Fruit fly (Drosophila melanogaster) whole organism, embryonic: ENCODE results near the gene CG13012.

Experiments used
- Atf-2 ChIP-seq: fragments of 200-800 bp; sonication (Bioruptor generic); optimal IDR thresholded peaks from 2 replicates; lab custom pipeline; 2016; ENCODE audit warnings: missing biosample characterization, missing genetic modification characterization
- CG10267 ChIP-seq: fragments of 200-800 bp; sonication (Bioruptor generic); optimal IDR thresholded peaks from 2 replicates; lab custom pipeline; 2018; ENCODE audit warnings: missing biosample characterization, mild to moderate bottlenecking, missing genetic modification characterization, moderate library complexity
- CG11456 ChIP-seq: fragments of 200-800 bp; sonication (Bioruptor generic); IDR thresholded peaks from 3 replicates; pipeline ENCODE4 v1.3.6; 2022; ENCODE audit warnings: missing biosample characterization, missing genetic modification characterization
- CG11504 ChIP-seq: fragments of 200-800 bp; sonication (Bioruptor generic); optimal IDR thresholded peaks from 3 replicates; lab custom pipeline; 2019; ENCODE audit warnings: missing biosample characterization, mild to moderate bottlenecking, missing genetic modification characterization, moderate library complexity
- CG12769 ChIP-seq: fragments of 200-800 bp; sonication (Bioruptor generic); optimal IDR thresholded peaks from 2 replicates; lab custom pipeline; 2019; ENCODE audit warnings: missing biosample characterization, mild to moderate bottlenecking, missing genetic modification characterization, moderate library complexity
- CG14667 ChIP-seq: fragments of 200-800 bp; sonication (Bioruptor generic); IDR thresholded peaks from 2 replicates; pipeline ENCODE4 v1.3.6; 2022; ENCODE audit warnings: missing biosample characterization, missing genetic modification characterization
- CG1602 ChIP-seq: fragments of 200-800 bp; sonication (Bioruptor generic); optimal IDR thresholded peaks from 3 replicates; lab custom pipeline; 2016; ENCODE audit warnings: missing biosample characterization, missing genetic modification characterization
- CG17568 ChIP-seq: fragments of 200-800 bp; sonication (Bioruptor generic); optimal IDR thresholded peaks from 2 replicates; lab custom pipeline; 2018; ENCODE audit warnings: missing biosample characterization, mild to moderate bottlenecking, missing genetic modification characterization, moderate library complexity
- CG17612 ChIP-seq: fragments of 200-800 bp; sonication (Bioruptor generic); IDR thresholded peaks from 2 replicates; pipeline ENCODE4 v1.3.6; 2022; ENCODE audit warnings: missing biosample characterization, missing genetic modification characterization
- CG2678 ChIP-seq: fragments of 200-800 bp; sonication (Bioruptor generic); optimal IDR thresholded peaks from 3 replicates; lab custom pipeline; 2019; ENCODE audit warnings: missing biosample characterization, mild to moderate bottlenecking, missing genetic modification characterization, moderate library complexity
- CG2712 ChIP-seq: fragments of 200-800 bp; optimal IDR thresholded peaks from 3 replicates; lab custom pipeline; 2019; ENCODE audit warnings: missing biosample characterization, mild to moderate bottlenecking, missing genetic modification characterization, moderate library complexity
- CG31441 ChIP-seq: fragments of 200-800 bp; sonication (Bioruptor generic); IDR thresholded peaks from 2 replicates; pipeline ENCODE4 v1.3.6; 2022; ENCODE audit warnings: missing biosample characterization, missing genetic modification characterization
- CG32532 ChIP-seq: fragments of 200-800 bp; sonication (Bioruptor generic); IDR thresholded peaks from 2 replicates; pipeline ENCODE4 v1.3.6; 2022; ENCODE audit warnings: missing biosample characterization, missing genetic modification characterization
- CG33213 ChIP-seq: fragments of 200-800 bp; sonication (Bioruptor generic); optimal IDR thresholded peaks from 3 replicates; lab custom pipeline; 2016; ENCODE audit warnings: missing biosample characterization, missing genetic modification characterization
- CG4282 ChIP-seq: fragments of 200-800 bp; sonication (Bioruptor generic); optimal IDR thresholded peaks from 2 replicates; lab custom pipeline; 2016; ENCODE audit warnings: missing biosample characterization, missing genetic modification characterization
- CG4707 ChIP-seq: fragments of 200-800 bp; sonication (Bioruptor generic); optimal IDR thresholded peaks from 2 replicates; lab custom pipeline; 2018; ENCODE audit warnings: missing biosample characterization, mild to moderate bottlenecking, missing genetic modification characterization, moderate library complexity
- CG7556 ChIP-seq: fragments of 200-800 bp; sonication (Bioruptor generic); optimal IDR thresholded peaks from 2 replicates; lab custom pipeline; 2017; ENCODE audit warnings: missing biosample characterization, mild to moderate bottlenecking, missing genetic modification characterization
- CG7786 ChIP-seq: fragments of 200-800 bp; sonication (Bioruptor generic); optimal IDR thresholded peaks from 2 replicates; lab custom pipeline; 2016; ENCODE audit warnings: missing biosample characterization, missing genetic modification characterization
- CG8290 ChIP-seq, 3 experiments: fragments of 200-800 bp; sonication (Bioruptor generic); optimal IDR thresholded peaks; 2 replicates each; lab custom pipeline; 2016 to 2019; ENCODE audit warnings: missing biosample characterization in 3 of 3, missing genetic modification characterization in 3 of 3, mild to moderate bottlenecking in 2 of 3, moderate library complexity in 1 of 3
- CG9817 ChIP-seq: fragments of 200-800 bp; sonication (Bioruptor generic); optimal IDR thresholded peaks from 2 replicates; lab custom pipeline; 2018; ENCODE audit warnings: missing biosample characterization, mild to moderate bottlenecking, missing genetic modification characterization, moderate library complexity
- CG9932 ChIP-seq: fragments of 200-800 bp; sonication (Bioruptor generic); IDR thresholded peaks from 2 replicates; pipeline ENCODE4 v1.3.6; 2022; ENCODE audit warnings: missing biosample characterization, missing genetic modification characterization
- CoRest ChIP-seq: fragments of 200-800 bp; sonication (Bioruptor generic); optimal IDR thresholded peaks from 3 replicates; lab custom pipeline; 2018; ENCODE audit warnings: missing biosample characterization, mild to moderate bottlenecking, missing genetic modification characterization, moderate library complexity
- Eip74EF ChIP-seq, 2 experiments: fragments of 200-800 bp in 1 of 2; fragments of >200 bp in 1 of 2; sonication (Bioruptor generic) in 1 of 2; optimal IDR thresholded peaks; 2 replicates each; lab custom pipeline; 2017 to 2019; ENCODE audit warnings: missing biosample characterization in 2 of 2, missing genetic modification characterization in 2 of 2, mild to moderate bottlenecking in 1 of 2, moderate library complexity in 1 of 2
- Fer1 ChIP-seq: fragments of 200-800 bp; sonication (Bioruptor generic); optimal IDR thresholded peaks from 2 replicates; lab custom pipeline; 2017; ENCODE audit warnings: missing biosample characterization, mild to moderate bottlenecking, missing genetic modification characterization
- H15 ChIP-seq: fragments of 200-800 bp; sonication (Bioruptor generic); IDR thresholded peaks from 3 replicates; pipeline ENCODE4 v1.3.6; 2022; ENCODE audit warnings: missing biosample characterization, missing genetic modification characterization
- Hmr ChIP-seq: fragments of 200-800 bp; sonication (Bioruptor generic); optimal IDR thresholded peaks from 3 replicates; lab custom pipeline; 2017; ENCODE audit warnings: mild to moderate bottlenecking, missing biosample characterization, missing genetic modification reagents, missing genetic modification characterization
- Meics ChIP-seq: fragments of 200-800 bp; sonication (Bioruptor generic); optimal IDR thresholded peaks from 2 replicates; lab custom pipeline; 2017; ENCODE audit warnings: missing biosample characterization, mild to moderate bottlenecking, missing genetic modification characterization
- Oli ChIP-seq: fragments of 200-800 bp; sonication (Bioruptor generic); optimal IDR thresholded peaks from 2 replicates; lab custom pipeline; 2018; ENCODE audit warnings: missing biosample characterization, mild to moderate bottlenecking, missing genetic modification characterization, moderate library complexity
- PHDP ChIP-seq: fragments of 200-800 bp; sonication (Bioruptor generic); optimal IDR thresholded peaks from 3 replicates; lab custom pipeline; 2018; ENCODE audit warnings: missing biosample characterization, mild to moderate bottlenecking, missing genetic modification characterization, moderate library complexity
- aop ChIP-seq: fragments of 200-800 bp; sonication (Bioruptor generic); IDR thresholded peaks from 2 replicates; pipeline ENCODE4 v1.3.6; 2022; ENCODE audit warnings: missing biosample characterization, missing genetic modification characterization
- ash1 ChIP-seq: fragments of 200-800 bp; sonication (Bioruptor generic); optimal IDR thresholded peaks from 2 replicates; lab custom pipeline; 2018; ENCODE audit warnings: missing biosample characterization, mild to moderate bottlenecking, missing genetic modification characterization
- bsh ChIP-seq, 2 experiments: fragments of 200-800 bp; sonication (Bioruptor generic); optimal IDR thresholded peaks; 2 replicates each; lab custom pipeline; 2017 to 2018; ENCODE audit warnings: mild to moderate bottlenecking in 2 of 2, missing biosample characterization in 2 of 2, missing genetic modification characterization in 2 of 2, moderate library complexity in 1 of 2
- dysf ChIP-seq: fragments of 200-800 bp; sonication (Bioruptor generic); IDR thresholded peaks from 3 replicates; pipeline ENCODE4 v1.3.6; 2022; ENCODE audit warnings: missing biosample characterization, missing genetic modification characterization
- grau ChIP-seq: fragments of 200-800 bp; optimal IDR thresholded peaks from 3 replicates; lab custom pipeline; 2019; ENCODE audit warnings: missing biosample characterization, mild to moderate bottlenecking, missing genetic modification characterization, moderate library complexity
- hbn ChIP-seq: fragments of 200-800 bp; sonication (Bioruptor generic); IDR thresholded peaks from 2 replicates; pipeline ENCODE4 v1.3.6; 2022; ENCODE audit warnings: missing biosample characterization, missing genetic modification characterization; ENCODE audit not compliant: partially characterized antibody
- ken ChIP-seq: fragments of 200-800 bp; sonication (Bioruptor generic); IDR thresholded peaks from 3 replicates; pipeline ENCODE4 v1.3.6; 2022; ENCODE audit warnings: missing biosample characterization, missing genetic modification characterization
- knrl ChIP-seq: fragments of 200-800 bp; sonication (Bioruptor generic); IDR thresholded peaks from 3 replicates; pipeline ENCODE4 v1.3.6; 2022; ENCODE audit warnings: missing biosample characterization, missing genetic modification characterization; ENCODE audit not compliant: partially characterized antibody
- lmd ChIP-seq: fragments of 200-800 bp; sonication (Bioruptor generic); IDR thresholded peaks from 2 replicates; pipeline ENCODE4 v1.3.6; 2022; ENCODE audit warnings: missing biosample characterization, missing genetic modification characterization
- nau ChIP-seq: fragments of 200-800 bp; sonication (Bioruptor generic); optimal IDR thresholded peaks from 3 replicates; lab custom pipeline; 2017; ENCODE audit warnings: missing biosample characterization, mild to moderate bottlenecking, missing genetic modification characterization, missing genetic modification reagents
- nmo ChIP-seq: fragments of 200-800 bp; sonication (Bioruptor generic); optimal IDR thresholded peaks from 2 replicates; lab custom pipeline; 2018; ENCODE audit warnings: missing biosample characterization, mild to moderate bottlenecking, missing genetic modification characterization, moderate library complexity
- onecut ChIP-seq: fragments of 200-800 bp; sonication (Bioruptor generic); IDR thresholded peaks from 2 replicates; pipeline ENCODE4 v1.3.6; 2022; ENCODE audit warnings: missing biosample characterization, missing genetic modification characterization
- pan ChIP-seq, 4 experiments: fragments of >200 bp in 3 of 4; fragments of 200-800 bp in 1 of 4; sonication (Bioruptor generic) in 1 of 4; optimal IDR thresholded peaks in 3 of 4; IDR thresholded peaks in 1 of 4; 2 replicates each; pipeline versions ENCODE4 v1.3.6 to Lab custom; 2017 to 2022; ENCODE audit warnings: missing biosample characterization in 2 of 4, missing genetic modification characterization in 2 of 4, mixed read lengths in 1 of 4
- sens ChIP-seq: fragments of 200-800 bp; sonication (Bioruptor generic); peaks from one replicate; lab custom pipeline; 2016; ENCODE audit warnings: missing biosample characterization, missing genetic modification characterization
- sens-2 ChIP-seq: fragments of 200-800 bp; sonication (Bioruptor generic); IDR thresholded peaks from 2 replicates; pipeline ENCODE4 v1.3.6; 2022; ENCODE audit warnings: missing biosample characterization, missing genetic modification characterization
- shn ChIP-seq: fragments of 200-800 bp; sonication (Bioruptor generic); optimal IDR thresholded peaks from 3 replicates; lab custom pipeline; 2016; ENCODE audit warnings: missing biosample characterization, missing genetic modification characterization
- slp2 ChIP-seq: fragments of 200-800 bp; sonication (Bioruptor generic); optimal IDR thresholded peaks from 2 replicates; lab custom pipeline; 2016; ENCODE audit warnings: missing biosample characterization, missing genetic modification characterization
- sug ChIP-seq: fragments of 200-800 bp; optimal IDR thresholded peaks from 2 replicates; lab custom pipeline; 2019; ENCODE audit warnings: missing biosample characterization, mild to moderate bottlenecking, missing genetic modification characterization, moderate library complexity
- tup ChIP-seq: fragments of 200-800 bp; sonication (Bioruptor generic); optimal IDR thresholded peaks from 2 replicates; lab custom pipeline; 2016; ENCODE audit warnings: missing biosample characterization, mild to moderate bottlenecking, missing genetic modification characterization, moderate library complexity

CG13012 gene

dm6 chrX:16670691-16671481 is 5.7 kb downstream of the CG13012 start (continued):
- peak; percentile 49; the same call in 1 of the 2 replicates for TF ChIP-seq lmd (GFP tag; lab: Robert Waterston, UW)
- TF ChIP-seq CG11456 (GFP tag; lab: Robert Waterston, UW), result no peak
- peak; percentile 3 for TF ChIP-seq shn
- peak in 1 of 2 experiments; percentile 10 for TF ChIP-seq Eip74EF (GFP tag; optimal IDR thresholded peaks at IDR 0.05; lab: Kevin White, UChicago)
- TF ChIP-seq nmo (GFP tag; lab: Kevin White, UChicago), result peak; percentile 26
- TF ChIP-seq PHDP, result peak; percentile 41
- no peak for TF ChIP-seq CG8290 (GFP tag; optimal IDR thresholded peaks at IDR 0.05; lab: Kevin White, UChicago)
- peak in 1 of 2 experiments; percentile 64 for TF ChIP-seq CG8290 (tag; optimal IDR thresholded peaks at IDR 0.05; lab: Kevin White, UChicago)
- peak; percentile 37; the same call in 1 of the 2 replicates for TF ChIP-seq CG32532 (GFP tag; lab: Robert Waterston, UW)
- peak; percentile 60 for TF ChIP-seq sens (GFP tag; lab: Kevin White, UChicago)
- TF ChIP-seq bsh (GFP tag; optimal IDR thresholded peaks at IDR 0.05; lab: Kevin White, UChicago), result peak in 1 of 2 experiments; percentile 20
- TF ChIP-seq CG2678, result peak; percentile 53
- no peak for TF ChIP-seq CG33213 (GFP tag; lab: Kevin White, UChicago)
- TF ChIP-seq CG7786 (GFP tag; lab: Kevin White, UChicago), result peak; percentile 0
- peak; percentile 33 for TF ChIP-seq Oli (tag; lab: Kevin White, UChicago)
- TF ChIP-seq CG9817, result peak; percentile 22
- TF ChIP-seq CG4282, result no peak
- TF ChIP-seq tup (GFP tag; lab: Kevin White, UChicago), result no peak
- TF ChIP-seq CG31441, result peak; percentile 18; the same call in 1 of the 2 replicates
- no peak for TF ChIP-seq pan (optimal IDR thresholded peaks at IDR 0.05; lab: Kevin White, UChicago)
- peak in 1 of 2 experiments; percentile 39 for TF ChIP-seq pan (GFP tag; optimal IDR thresholded peaks at IDR 0.05 in 1 of 2, IDR thresholded peaks at IDR 0.05 in 1 of 2)
- TF ChIP-seq Meics (GFP tag; lab: Kevin White, UChicago), result peak; percentile 36
- TF ChIP-seq sug (tag; lab: Kevin White, UChicago), result peak; percentile 38
- peak; percentile 21 for TF ChIP-seq Hmr (GFP tag; lab: Kevin White, UChicago)
- TF ChIP-seq ken (GFP tag; lab: Robert Waterston, UW), result 0 out of 3 replicates have a peak, but pooled peaks have one; percentile 10
- peak; percentile 89 for TF ChIP-seq grau (tag; lab: Kevin White, UChicago)
- TF ChIP-seq CG7556 (GFP tag; lab: Kevin White, UChicago), result peak; percentile 20
- peak; percentile 27 for TF ChIP-seq Fer1 (GFP tag; lab: Kevin White, UChicago)
- 0 out of 2 replicates have a peak, but pooled peaks have one; percentile 17 for TF ChIP-seq CG14667 (GFP tag; lab: Robert Waterston, UW)

- TF ChIP-seq dysf (no peak), hbn (no peak), CG10267 (tag; lab: Kevin White, UChicago) (no peak), CG12769 (tag; lab: Kevin White, UChicago) (no peak), nau (GFP tag; lab: Kevin White, UChicago) (no peak), Atf-2 (GFP tag; lab: Kevin White, UChicago) (no peak), slp2 (GFP tag; lab: Kevin White, UChicago) (no peak), CG9932 (GFP tag; lab: Robert Waterston, UW) (no peak), CG4707 (GFP tag; lab: Kevin White, UChicago) (no peak), CG11504 (peak; percentile 43), aop (GFP tag; lab: Robert Waterston, UW) (no peak), CG2712 (tag; lab: Kevin White, UChicago) (peak; percentile 13), CG17612 (GFP tag; lab: Robert Waterston, UW) (no peak), CG17568 (GFP tag; lab: Kevin White, UChicago) (no peak), H15 (GFP tag; lab: Robert Waterston, UW) (no peak), onecut (no peak), sens-2 (no peak), knrl (GFP tag; lab: Robert Waterston, UW) (no peak), ash1 (GFP tag; lab: Kevin White, UChicago) (no peak), CoRest (tag; lab: Kevin White, UChicago) (peak; percentile 17), CG1602 (GFP tag; lab: Kevin White, UChicago) (no peak), PHDP (no peak)
These were observed 6.3 kb downstream of the CG13012 start for dm6 chrX:16670262-16670661.
